Worm (Caenorhabditis elegans): ENCODE measurements around the gene Y47D3A.14.

Gene Y47D3A.14

DNA sequence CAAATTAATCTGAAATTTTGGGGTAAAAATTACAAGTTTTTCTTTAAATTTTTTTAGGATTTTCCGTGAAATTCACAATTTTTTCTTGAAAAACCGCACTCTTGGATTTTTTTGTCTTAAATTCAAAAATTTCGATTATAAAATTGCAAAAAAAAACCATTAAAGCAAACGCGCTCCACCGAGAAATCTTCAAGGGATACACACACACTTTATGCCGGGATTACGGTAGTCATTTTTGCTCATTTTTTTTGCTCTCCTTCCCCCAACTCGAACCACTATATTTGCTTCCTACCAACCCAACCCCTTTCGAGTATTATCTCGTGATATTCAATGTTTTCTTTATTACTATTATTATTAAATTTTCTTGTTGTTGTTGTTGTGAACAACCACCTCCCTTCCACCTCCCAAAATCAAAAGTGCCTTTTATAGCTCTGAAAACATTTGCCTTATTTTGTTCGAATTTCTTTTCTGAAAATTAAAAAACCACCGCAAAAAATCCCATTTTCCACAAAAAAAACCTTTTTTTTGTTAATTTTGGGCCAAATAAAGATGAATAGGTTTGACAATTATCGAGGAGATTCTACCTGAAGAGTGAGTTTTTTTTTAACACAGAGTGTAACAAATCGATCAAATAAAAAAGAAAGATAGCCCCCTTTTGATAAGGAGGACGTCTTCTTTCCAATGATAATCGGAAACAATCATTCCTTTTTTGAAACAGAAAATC lies 15.2 kb upstream of the Y47D3A.14 start, which contains the start of gene Y47D3A.32 (continued):
- TF ChIP-seq tbp1 (GFP tag; optimal IDR thresholded peaks at IDR 0.05) (peak; percentile 4), F22D6.2 (tag; optimal IDR thresholded peaks at IDR 0.05) (no peak), let-607 (tag; optimal IDR thresholded peaks at IDR 0.05) (no peak), akir-1 (GFP tag; optimal IDR thresholded peaks at IDR 0.05) (no peak), lir-1 (GFP tag; conservative IDR thresholded peaks at IDR 0.05) (no peak), ztf-28 (GFP tag; IDR thresholded peaks at IDR 0.05) (no peak), pha-4 (tag; optimal IDR thresholded peaks at IDR 0.05) (no peak), snpc-4 (GFP tag; optimal IDR thresholded peaks at IDR 0.05) (no peak), snpc-4 (tag; optimal IDR thresholded peaks at IDR 0.05) (no peak), Y67H2A.10 (GFP tag; conservative IDR thresholded peaks at IDR 0.05) (no peak), let-526 (GFP tag; IDR thresholded peaks at IDR 0.05) (no peak), ZK185.1 (tag; optimal IDR thresholded peaks at IDR 0.05; ENCODE audit: poor library complexity, severe bottlenecking) (no peak), egl-18 (GFP tag; IDR thresholded peaks at IDR 0.05) (no peak), B0261.1 (tag; optimal IDR thresholded peaks at IDR 0.05) (no peak), nhr-179 (tag; optimal IDR thresholded peaks at IDR 0.05) (no peak), attf-3 (GFP tag; conservative IDR thresholded peaks at IDR 0.05) (no peak), mel-28 (tag; optimal IDR thresholded peaks at IDR 0.05; ENCODE audit: borderline replicate concordance) (no peak), hsf-1 (GFP tag; IDR thresholded peaks at IDR 0.05) (peak; percentile 55; the same call in 1 of the 2 replicates), ccch-3 (GFP tag; optimal IDR thresholded peaks at IDR 0.05) (no peak), F52B5.7 (tag; optimal IDR thresholded peaks at IDR 0.05) (peak; percentile 44), bed-2 (GFP tag; IDR thresholded peaks at IDR 0.05) (no peak), nfya-1 (tag; optimal IDR thresholded peaks at IDR 0.05; ENCODE audit: borderline replicate concordance, insufficient read depth) (no peak), B0019.2 (GFP tag; conservative IDR thresholded peaks at IDR 0.05) (no peak), chd-7 (tag; optimal IDR thresholded peaks at IDR 0.05) (peak; percentile 56), B0035.1 (tag; optimal IDR thresholded peaks at IDR 0.05) (no peak), lin-54 (GFP tag; optimal IDR thresholded peaks at IDR 0.05) (no peak), nhr-120 (GFP tag; IDR thresholded peaks at IDR 0.05) (no peak), ztf-22 (GFP tag; optimal IDR thresholded peaks at IDR 0.05) (no peak), die-1 (tag; optimal IDR thresholded peaks at IDR 0.05) (no peak), mcd-1 (GFP tag; IDR thresholded peaks at IDR 0.05) (no peak), B0336.3 (GFP tag; IDR thresholded peaks at IDR 0.05) (peak; percentile 59), ztf-6 (GFP tag; IDR thresholded peaks at IDR 0.05) (no peak), ceh-40 (GFP tag; IDR thresholded peaks at IDR 0.05) (no peak), Y53G8AR.9 (GFP tag; conservative IDR thresholded peaks at IDR 0.05) (peak; percentile 34; the same call in 1 of the 2 replicates), Y95B8A.8 (GFP tag; IDR thresholded peaks at IDR 0.05) (peak; percentile 53; the same call in 1 of the 2 replicates), lin-35 (GFP tag; optimal IDR thresholded peaks at IDR 0.05) (peak in 1 of 3 experiments; percentile 12), atf-7 (tag; optimal IDR thresholded peaks at IDR 0.05) (no peak), ceh-100 (GFP tag; IDR thresholded peaks at IDR 0.05) (no peak), dpff-1 (tag; optimal IDR thresholded peaks at IDR 0.05) (peak; percentile 65), madf-10 (tag; optimal IDR thresholded peaks at IDR 0.05) (no peak), pbrm-1 (GFP tag; IDR thresholded peaks at IDR 0.05) (peak; percentile 33; the same call in 1 of the 2 replicates), rpc-1 (optimal IDR thresholded peaks at IDR 0.05) (no peak), rpc-1 (tag; optimal IDR thresholded peaks at IDR 0.05) (no peak), F23B12.7 (tag; optimal IDR thresholded peaks at IDR 0.05; ENCODE audit: insufficient read depth) (no peak), hmg-20 (GFP tag; IDR thresholded peaks at IDR 0.05) (no peak), cebp-1 (GFP tag; IDR thresholded peaks at IDR 0.05) (no peak), cebp-1 (tag; optimal IDR thresholded peaks at IDR 0.05) (peak; percentile 61), tlf-1 (GFP tag; optimal IDR thresholded peaks at IDR 0.05) (no peak)

Data from whole organism, young adult.